Worm (Caenorhabditis elegans): ENCODE data around the gene F09C6.16.

The F09C6.16 gene

ce11 chrV:16880054-16880453 is 29.7 kb downstream of the F09C6.16 start, which contains the start of gene F09C6.3:
F09C6.3 (minus strand) TSS chrV:16880154.
- TF ChIP-seq hlh-30 (tag; optimal IDR thresholded peaks at IDR 0.05; ENCODE audit: insufficient read depth): no peak

- TF ChIP-seq spr-1 (tag; optimal IDR thresholded peaks at IDR 0.05): no peak
- TF ChIP-seq unc-62 (GFP tag; optimal IDR thresholded peaks at IDR 0.05 in 1 of 2): peak in 1 of 2 experiments; percentile 94
- TF ChIP-seq unc-62 (tag; optimal IDR thresholded peaks at IDR 0.05): no peak
Measured at ce11 chrV:16879532-16879931, 30.2 kb downstream of the F09C6.16 start.

- TF ChIP-seq unc-130 (GFP tag; optimal IDR thresholded peaks at IDR 0.05) (no peak), daf-16 (GFP tag; optimal IDR thresholded peaks at IDR 0.05) (no peak), daf-16 (tag; optimal IDR thresholded peaks at IDR 0.05) (no peak), lin-15B (tag; optimal IDR thresholded peaks at IDR 0.05) (no peak), fkh-10 (GFP tag; optimal IDR thresholded peaks at IDR 0.05) (no peak), lsy-2 (tag; optimal IDR thresholded peaks at IDR 0.05) (no peak), ZK337.2 (GFP tag; IDR thresholded peaks at IDR 0.05) (no peak), lin-38 (GFP tag; IDR thresholded peaks at IDR 0.05) (no peak), snpc-1.2 (GFP tag; IDR thresholded peaks at IDR 0.05) (no peak), ceh-62 (tag; optimal IDR thresholded peaks at IDR 0.05) (no peak), F44E2.7 (GFP tag; IDR thresholded peaks at IDR 0.05) (no peak), mep-1 (tag; optimal IDR thresholded peaks at IDR 0.05) (no peak)
Measured at ce11 chrV:16874966-16875365, 34.8 kb downstream of the F09C6.16 start, which contains the start of gene F49A5.10. F49A5.10 (plus strand) TSS chrV:16875266.

- TF ChIP-seq unc-62 (GFP tag; optimal IDR thresholded peaks at IDR 0.05 in 1 of 2) (peak in 1 of 2 experiments; percentile 28), unc-62 (tag; optimal IDR thresholded peaks at IDR 0.05) (no peak), php-3 (GFP tag; IDR thresholded peaks at IDR 0.05) (no peak), ceh-82 (tag; optimal IDR thresholded peaks at IDR 0.05) (no peak), duxl-1 (tag; optimal IDR thresholded peaks at IDR 0.05; ENCODE audit: poor library complexity) (no peak)
Measured at ce11 chrV:16873642-16874041, 36.1 kb downstream of the F09C6.16 start, which contains the start of gene srw-23. srw-23 (plus strand) TSS chrV:16873942.

- TF ChIP-seq Y5F2A.4 (GFP tag; optimal IDR thresholded peaks at IDR 0.05) (no peak), F37D6.2 (tag; optimal IDR thresholded peaks at IDR 0.05) (no peak), tag-97 (GFP tag; IDR thresholded peaks at IDR 0.05) (no peak), nhr-42 (GFP tag; IDR thresholded peaks at IDR 0.05) (no peak)
Measured at ce11 chrV:16871387-16871786, 38.4 kb downstream of the F09C6.16 start, which contains the start of gene thn-4. thn-4 (minus strand) TSS chrV:16871487.

- TF ChIP-seq lsy-2 (tag; optimal IDR thresholded peaks at IDR 0.05) (no peak), nhr-28 (tag; optimal IDR thresholded peaks at IDR 0.05) (no peak), unc-39 (tag; optimal IDR thresholded peaks at IDR 0.05) (no peak), daf-16 (GFP tag; optimal IDR thresholded peaks at IDR 0.05) (no peak), daf-16 (tag; optimal IDR thresholded peaks at IDR 0.05) (no peak), lir-3 (tag; optimal IDR thresholded peaks at IDR 0.05) (no peak), madf-5 (GFP tag; IDR thresholded peaks at IDR 0.05) (no peak), zfp-3 (GFP tag; conservative IDR thresholded peaks at IDR 0.05) (no peak)
Measured at ce11 chrV:16869740-16870139, 40.0 kb downstream of the F09C6.16 start, which contains the start of gene clec-33. clec-33 (minus strand) TSS chrV:16869840.

ce11 chrV:16865404-16865803 is 44.4 kb downstream of the F09C6.16 start, which contains the start of gene clec-28:
clec-28 (plus strand) TSS chrV:16865704.
- TF ChIP-seq nhr-102 (tag; optimal IDR thresholded peaks at IDR 0.05): no peak
- TF ChIP-seq lin-13 (GFP tag; optimal IDR thresholded peaks at IDR 0.05): no peak
- no peak for TF ChIP-seq egl-27 (tag; optimal IDR thresholded peaks at IDR 0.05)
- TF ChIP-seq dmd-9 (GFP tag; IDR thresholded peaks at IDR 0.05): no peak
- TF ChIP-seq Y105C5A.15 (GFP tag; IDR thresholded peaks at IDR 0.05): no peak
- TF ChIP-seq fos-1 (tag; optimal IDR thresholded peaks at IDR 0.05): no peak
- TF ChIP-seq mxl-3 (GFP tag; optimal IDR thresholded peaks at IDR 0.05): no peak
- no peak for TF ChIP-seq aly-2 (tag; optimal IDR thresholded peaks at IDR 0.05)
- no peak for TF ChIP-seq spr-1 (tag; optimal IDR thresholded peaks at IDR 0.05)
- TF ChIP-seq ctbp-1 (GFP tag; IDR thresholded peaks at IDR 0.05): no peak
- no peak for TF ChIP-seq set-16 (GFP tag; IDR thresholded peaks at IDR 0.05)
- TF ChIP-seq nhr-10 (tag; optimal IDR thresholded peaks at IDR 0.05): no peak
- TF ChIP-seq lim-7 (GFP tag; IDR thresholded peaks at IDR 0.05): no peak

All from whole organism, L4 larva.